Fruit fly (Drosophila melanogaster) whole organism, embryonic: Measurements from ENCODE around the gene CG5828.

Experiments used
- Bgb ChIP-seq: fragments of 200-800 bp; sonication (Bioruptor generic); IDR thresholded peaks from 2 replicates; pipeline ENCODE4 v1.3.6; 2022; ENCODE audit warnings: missing biosample characterization, missing genetic modification characterization; ENCODE audit not compliant: partially characterized antibody
- BtbVII ChIP-seq: fragments of 200-800 bp; sonication (Bioruptor generic); optimal IDR thresholded peaks from 3 replicates; lab custom pipeline; 2017; ENCODE audit warnings: missing biosample characterization, mild to moderate bottlenecking, missing genetic modification characterization
- CG10274 ChIP-seq: fragments of 200-800 bp; sonication (Bioruptor generic); optimal IDR thresholded peaks from 3 replicates; lab custom pipeline; 2017; ENCODE audit warnings: missing biosample characterization, mild to moderate bottlenecking, missing genetic modification characterization
- CG10543 ChIP-seq: fragments of 200-800 bp; sonication (Bioruptor generic); optimal IDR thresholded peaks from 3 replicates; lab custom pipeline; 2017; ENCODE audit warnings: missing biosample characterization, mild to moderate bottlenecking, missing genetic modification characterization, moderate library complexity
- CG10654 ChIP-seq: fragments of 200-800 bp; sonication (Bioruptor generic); optimal IDR thresholded peaks from 2 replicates; lab custom pipeline; 2016; ENCODE audit warnings: missing biosample characterization, missing genetic modification characterization
- CG12219 ChIP-seq: fragments of 200-800 bp; sonication (Bioruptor generic); optimal IDR thresholded peaks from 3 replicates; lab custom pipeline; 2018; ENCODE audit warnings: missing biosample characterization, mild to moderate bottlenecking, missing genetic modification characterization
- CG12236 ChIP-seq: fragments of 200-800 bp; sonication (Bioruptor generic); optimal IDR thresholded peaks from 2 replicates; lab custom pipeline; 2016; ENCODE audit warnings: missing biosample characterization, missing genetic modification characterization
- CG13287 ChIP-seq: fragments of 200-800 bp; sonication (Bioruptor generic); IDR thresholded peaks from 2 replicates; pipeline ENCODE4 v1.3.6; 2022; ENCODE audit warnings: missing biosample characterization, missing genetic modification characterization; ENCODE audit not compliant: partially characterized antibody
- CG13775 ChIP-seq: fragments of 200-800 bp; sonication (Bioruptor generic); optimal IDR thresholded peaks from 3 replicates; lab custom pipeline; 2017; ENCODE audit warnings: missing biosample characterization, mild to moderate bottlenecking, missing genetic modification characterization
- CG14860 ChIP-seq: fragments of 200-800 bp; sonication (Bioruptor generic); IDR thresholded peaks from 3 replicates; pipeline ENCODE4 v1.3.6; 2022; ENCODE audit warnings: missing biosample characterization, missing genetic modification characterization; ENCODE audit not compliant: partially characterized antibody
- CG15073 ChIP-seq: fragments of 200-800 bp; sonication (Bioruptor generic); optimal IDR thresholded peaks from 2 replicates; lab custom pipeline; 2016; ENCODE audit warnings: missing biosample characterization, missing genetic modification characterization
- CG16779 ChIP-seq: fragments of 200-800 bp; sonication (Bioruptor generic); IDR thresholded peaks from 2 replicates; pipeline ENCODE4 v1.3.6; 2022; ENCODE audit warnings: missing biosample characterization, missing genetic modification characterization
- CG16813 ChIP-seq: fragments of 200-800 bp; sonication (Bioruptor generic); IDR thresholded peaks from 3 replicates; pipeline ENCODE4 v1.3.6; 2022; ENCODE audit warnings: missing biosample characterization, missing genetic modification characterization; ENCODE audit not compliant: partially characterized antibody
- CG1832 ChIP-seq: fragments of 200-800 bp; sonication (Bioruptor generic); optimal IDR thresholded peaks from 2 replicates; lab custom pipeline; 2017; ENCODE audit warnings: missing biosample characterization, mild to moderate bottlenecking, missing genetic modification characterization, inconsistent platforms
- CG18619 ChIP-seq: fragments of 200-800 bp; sonication (Bioruptor generic); optimal IDR thresholded peaks from 3 replicates; lab custom pipeline; 2017; ENCODE audit warnings: missing biosample characterization, mild to moderate bottlenecking, missing genetic modification characterization
- CG18764 ChIP-seq: fragments of 200-800 bp; sonication (Bioruptor generic); optimal IDR thresholded peaks from 3 replicates; lab custom pipeline; 2016; ENCODE audit warnings: missing biosample characterization, missing genetic modification characterization
- CG31365 ChIP-seq: fragments of 200-800 bp; sonication (Bioruptor generic); optimal IDR thresholded peaks from 2 replicates; lab custom pipeline; 2018; ENCODE audit warnings: missing biosample characterization, mild to moderate bottlenecking, missing genetic modification characterization
- CG3163 ChIP-seq: fragments of 200-800 bp; sonication (Bioruptor generic); optimal IDR thresholded peaks from 3 replicates; lab custom pipeline; 2016; ENCODE audit warnings: missing biosample characterization, missing genetic modification characterization
- CG6254 ChIP-seq: fragments of 200-800 bp; sonication (Bioruptor generic); optimal IDR thresholded peaks from 3 replicates; lab custom pipeline; 2017; ENCODE audit warnings: mild to moderate bottlenecking, missing biosample characterization, missing genetic modification reagents, missing genetic modification characterization
- CG7372 ChIP-seq: fragments of 200-800 bp; sonication (Bioruptor generic); IDR thresholded peaks from 2 replicates; pipeline ENCODE4 v1.3.6; 2022; ENCODE audit warnings: missing biosample characterization, missing genetic modification characterization
- CG8290 ChIP-seq, 3 experiments: fragments of 200-800 bp; sonication (Bioruptor generic); optimal IDR thresholded peaks; 2 replicates each; lab custom pipeline; 2016 to 2019; ENCODE audit warnings: missing biosample characterization in 3 of 3, missing genetic modification characterization in 3 of 3, mild to moderate bottlenecking in 2 of 3, moderate library complexity in 1 of 3
- CG8388 ChIP-seq: fragments of 200-800 bp; sonication (Bioruptor generic); optimal IDR thresholded peaks from 2 replicates; lab custom pipeline; 2019; ENCODE audit warnings: missing biosample characterization, mild to moderate bottlenecking, missing genetic modification characterization, moderate library complexity
- CG9932 ChIP-seq: fragments of 200-800 bp; sonication (Bioruptor generic); IDR thresholded peaks from 2 replicates; pipeline ENCODE4 v1.3.6; 2022; ENCODE audit warnings: missing biosample characterization, missing genetic modification characterization
- Deaf1 ChIP-seq: fragments of 200-800 bp; optimal IDR thresholded peaks from 3 replicates; lab custom pipeline; 2019; ENCODE audit warnings: missing biosample characterization, mild to moderate bottlenecking, missing genetic modification characterization, moderate library complexity
- Dp ChIP-seq: fragments of 200-800 bp; sonication (Bioruptor generic); optimal IDR thresholded peaks from 2 replicates; lab custom pipeline; 2018; ENCODE audit warnings: missing biosample characterization, mild to moderate bottlenecking, missing genetic modification characterization, moderate library complexity
- HLHmδ ChIP-seq: fragments of 200-800 bp; sonication (Bioruptor generic); optimal IDR thresholded peaks from 2 replicates; lab custom pipeline; 2018; ENCODE audit warnings: missing biosample characterization, mild to moderate bottlenecking, missing genetic modification characterization, moderate library complexity
- Hsf ChIP-seq: fragments of 200-800 bp; sonication (Bioruptor generic); optimal IDR thresholded peaks from 3 replicates; lab custom pipeline; 2016; ENCODE audit warnings: missing biosample characterization, missing genetic modification characterization
- Lpt ChIP-seq: fragments of >200 bp; optimal IDR thresholded peaks from 2 replicates; lab custom pipeline; 2018; ENCODE audit warnings: missing biosample characterization, missing genetic modification characterization
- Myb ChIP-seq: fragments of 200-800 bp; sonication (Bioruptor generic); optimal IDR thresholded peaks from 2 replicates; lab custom pipeline; 2016; ENCODE audit warnings: missing biosample characterization, missing genetic modification characterization
- Neu2 ChIP-seq: fragments of 200-800 bp; sonication (Bioruptor generic); optimal IDR thresholded peaks from 3 replicates; lab custom pipeline; 2016; ENCODE audit warnings: missing biosample characterization, missing genetic modification characterization, borderline replicate concordance
- Sox100B ChIP-seq: fragments of 200-800 bp; sonication (Bioruptor generic); optimal IDR thresholded peaks from 3 replicates; lab custom pipeline; 2018; ENCODE audit warnings: missing biosample characterization, mild to moderate bottlenecking, missing genetic modification characterization
- ato ChIP-seq: fragments of 200-800 bp; sonication (Bioruptor generic); IDR thresholded peaks from 2 replicates; pipeline ENCODE4 v1.3.6; 2022; ENCODE audit warnings: missing biosample characterization, missing genetic modification characterization; ENCODE audit not compliant: partially characterized antibody
- bigmax ChIP-seq: fragments of 200-800 bp; sonication (Bioruptor generic); optimal IDR thresholded peaks from 2 replicates; lab custom pipeline; 2018; ENCODE audit warnings: missing biosample characterization, mild to moderate bottlenecking, missing genetic modification characterization
- bowl ChIP-seq: fragments of 200-800 bp; sonication (Bioruptor generic); IDR thresholded peaks from 2 replicates; pipeline ENCODE4 v1.3.6; 2022; ENCODE audit warnings: missing biosample characterization, missing genetic modification characterization
- ci ChIP-seq: fragments of 200-800 bp; sonication (Bioruptor generic); IDR thresholded peaks from 3 replicates; pipeline ENCODE4 v1.3.6; 2022; ENCODE audit warnings: missing biosample characterization, missing genetic modification characterization
- disco-r ChIP-seq: fragments of 200-800 bp; sonication (Bioruptor generic); optimal IDR thresholded peaks from 2 replicates; lab custom pipeline; 2016; ENCODE audit warnings: missing biosample characterization, missing genetic modification characterization
- dysf ChIP-seq: fragments of 200-800 bp; sonication (Bioruptor generic); IDR thresholded peaks from 3 replicates; pipeline ENCODE4 v1.3.6; 2022; ENCODE audit warnings: missing biosample characterization, missing genetic modification characterization
- exex ChIP-seq: fragments of 200-800 bp; sonication (Bioruptor generic); optimal IDR thresholded peaks from 4 replicates; lab custom pipeline; 2018; ENCODE audit warnings: missing biosample characterization, mild to moderate bottlenecking, missing genetic modification characterization, moderate library complexity
- jing ChIP-seq: fragments of 200-800 bp; sonication (Bioruptor generic); optimal IDR thresholded peaks from 2 replicates; lab custom pipeline; 2018; ENCODE audit warnings: missing biosample characterization, mild to moderate bottlenecking, missing genetic modification characterization
- jumu ChIP-seq: fragments of 200-800 bp; sonication (Bioruptor generic); optimal IDR thresholded peaks from 3 replicates; lab custom pipeline; 2016; ENCODE audit warnings: missing biosample characterization, missing genetic modification characterization
- lbe ChIP-seq: fragments of 200-800 bp; sonication (Bioruptor generic); optimal IDR thresholded peaks from 2 replicates; lab custom pipeline; 2016; ENCODE audit warnings: missing biosample characterization, mild to moderate bottlenecking, missing genetic modification characterization
- nmo ChIP-seq: fragments of 200-800 bp; sonication (Bioruptor generic); optimal IDR thresholded peaks from 2 replicates; lab custom pipeline; 2018; ENCODE audit warnings: missing biosample characterization, mild to moderate bottlenecking, missing genetic modification characterization, moderate library complexity
- phol ChIP-seq: fragments of 200-800 bp; sonication (Bioruptor generic); optimal IDR thresholded peaks from 3 replicates; lab custom pipeline; 2018; ENCODE audit warnings: missing biosample characterization, mild to moderate bottlenecking, missing genetic modification characterization, moderate library complexity
- sens-2 ChIP-seq: fragments of 200-800 bp; sonication (Bioruptor generic); IDR thresholded peaks from 2 replicates; pipeline ENCODE4 v1.3.6; 2022; ENCODE audit warnings: missing biosample characterization, missing genetic modification characterization
- so ChIP-seq: fragments of 200-800 bp; sonication (Bioruptor generic); IDR thresholded peaks from 3 replicates; pipeline ENCODE4 v1.3.6; 2022; ENCODE audit warnings: missing biosample characterization, missing genetic modification characterization
- sob ChIP-seq: fragments of 200-800 bp; sonication (Bioruptor generic); IDR thresholded peaks from 2 replicates; pipeline ENCODE4 v1.3.6; 2022; ENCODE audit warnings: missing biosample characterization, missing genetic modification characterization
- tna ChIP-seq: fragments of 200-800 bp; sonication (Bioruptor generic); IDR thresholded peaks from 2 replicates; pipeline ENCODE4 v1.3.6; 2022; ENCODE audit warnings: missing biosample characterization, missing genetic modification characterization; ENCODE audit not compliant: partially characterized antibody
- ttk ChIP-seq: fragments of 200-800 bp; sonication (Bioruptor generic); IDR thresholded peaks from 2 replicates; pipeline ENCODE4 v2.1.2; 2022; ENCODE audit warnings: missing biosample characterization, missing genetic modification characterization
- vfl ChIP-seq: fragments of 200-800 bp; sonication (Bioruptor generic); optimal IDR thresholded peaks from 2 replicates; lab custom pipeline; 2016; ENCODE audit warnings: missing biosample characterization, missing genetic modification characterization

Gene CG5828

DNA sequence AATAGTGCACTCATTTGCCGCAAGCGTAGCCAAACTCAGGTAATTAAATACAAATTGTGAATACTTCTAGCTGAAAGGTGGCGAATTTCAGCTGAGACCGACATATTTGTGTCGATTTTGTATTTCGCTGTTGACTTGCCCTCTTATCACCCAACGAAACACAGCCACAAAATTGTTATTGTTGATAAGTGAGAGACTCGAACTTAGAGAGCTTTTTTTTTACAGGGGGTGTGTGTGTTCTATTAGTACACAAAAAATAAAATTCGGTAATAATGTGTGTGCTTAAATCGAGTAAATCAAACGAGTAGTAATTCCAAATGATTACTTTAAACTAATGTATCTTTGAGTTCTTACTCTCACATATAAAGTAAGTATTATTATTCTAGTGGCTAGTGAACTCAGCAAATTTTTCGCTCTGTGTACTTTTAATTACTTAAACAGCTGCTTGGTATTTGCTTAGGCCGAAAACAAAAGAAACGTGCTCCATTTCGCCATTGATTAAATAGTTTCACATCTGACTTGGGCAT lies 32.8 kb upstream of the CG5828 start (continued):
- TF ChIP-seq CG18619 (GFP tag; lab: Kevin White, UChicago) = peak; percentile 60
- peak; percentile 59 for TF ChIP-seq CG6254 (GFP tag; lab: Kevin White, UChicago)
- no peak for TF ChIP-seq CG1832
- TF ChIP-seq CG31365 = peak; percentile 15
- peak; percentile 52 for TF ChIP-seq CG12219 (GFP tag; lab: Kevin White, UChicago)
- no peak for TF ChIP-seq CG16813 (GFP tag; lab: Robert Waterston, UW)
- TF ChIP-seq CG10654 (GFP tag; lab: Kevin White, UChicago) = peak; percentile 46
- TF ChIP-seq CG13775 (GFP tag; lab: Kevin White, UChicago) = peak; percentile 35
- TF ChIP-seq Hsf (GFP tag; lab: Kevin White, UChicago) = peak; percentile 31
- no peak for TF ChIP-seq bigmax (GFP tag; lab: Kevin White, UChicago)
- peak; percentile 91 for TF ChIP-seq so (GFP tag; lab: Robert Waterston, UW)
- TF ChIP-seq Bgb (GFP tag; lab: Robert Waterston, UW) = no peak
- peak; percentile 15 for TF ChIP-seq CG10274 (GFP tag; lab: Kevin White, UChicago)
- TF ChIP-seq Neu2 (GFP tag; lab: Kevin White, UChicago) = no peak
- TF ChIP-seq phol (tag; lab: Kevin White, UChicago) = peak; percentile 23
- peak; percentile 74 for TF ChIP-seq ci (GFP tag; lab: Robert Waterston, UW)
- peak; percentile 25 for TF ChIP-seq nmo (GFP tag; lab: Kevin White, UChicago)
- TF ChIP-seq sens-2 (GFP tag; lab: Robert Waterston, UW) = peak; percentile 42; the same call in 1 of the 2 replicates
- TF ChIP-seq CG15073 (GFP tag; lab: Kevin White, UChicago) = no peak
- TF ChIP-seq bowl (GFP tag; lab: Robert Waterston, UW) = peak; percentile 56; the same call in 1 of the 2 replicates
- TF ChIP-seq CG8388 = peak; percentile 52
- no peak for TF ChIP-seq Dp (GFP tag; lab: Kevin White, UChicago)
- TF ChIP-seq CG12236 (GFP tag; lab: Kevin White, UChicago) = peak; percentile 27
- TF ChIP-seq CG10543 = peak; percentile 73
- no peak for TF ChIP-seq HLHmδ (GFP tag; lab: Kevin White, UChicago)
- TF ChIP-seq Sox100B (GFP tag; lab: Kevin White, UChicago) = peak; percentile 63
- TF ChIP-seq ato (GFP tag; lab: Robert Waterston, UW) = no peak
- TF ChIP-seq Myb (GFP tag; lab: Kevin White, UChicago) = peak; percentile 44
- TF ChIP-seq Deaf1 (tag; lab: Kevin White, UChicago) = peak; percentile 13
- TF ChIP-seq ttk (GFP tag; lab: Robert Waterston, UW) = no peak; the same call in 1 of the 2 replicates
- peak; percentile 68 for TF ChIP-seq jumu (GFP tag; lab: Kevin White, UChicago)
- no peak for TF ChIP-seq CG16779
- peak; percentile 31 for TF ChIP-seq jing
- TF ChIP-seq CG9932 (GFP tag; lab: Robert Waterston, UW) = peak; percentile 80
- TF ChIP-seq vfl (GFP tag; lab: Kevin White, UChicago) = no peak
- peak; percentile 79 for TF ChIP-seq dysf (GFP tag; lab: Robert Waterston, UW)
- peak; percentile 75 for TF ChIP-seq sob (GFP tag; lab: Robert Waterston, UW)
- TF ChIP-seq BtbVII = peak; percentile 71
- TF ChIP-seq CG13287 (GFP tag; lab: Robert Waterston, UW) = 0 out of 2 replicates have a peak, but pooled peaks have one; percentile 7
- TF ChIP-seq tna (GFP tag; lab: Robert Waterston, UW) = no peak
- peak; percentile 11 for TF ChIP-seq CG18764 (GFP tag; lab: Kevin White, UChicago)
- TF ChIP-seq CG8290 (GFP tag; optimal IDR thresholded peaks at IDR 0.05; lab: Kevin White, UChicago) = peak; percentile 17
- peak in 1 of 2 experiments; percentile 49 for TF ChIP-seq CG8290 (tag; optimal IDR thresholded peaks at IDR 0.05; lab: Kevin White, UChicago)
- TF ChIP-seq disco-r (GFP tag; lab: Kevin White, UChicago) = peak; percentile 61
- TF ChIP-seq CG14860 = no peak
- no peak for TF ChIP-seq Lpt (GFP tag; lab: Kevin White, UChicago)
- peak; percentile 0 for TF ChIP-seq CG3163 (GFP tag; lab: Kevin White, UChicago)
- TF ChIP-seq exex (tag; lab: Kevin White, UChicago) = peak; percentile 82
- TF ChIP-seq CG7372 (GFP tag; lab: Robert Waterston, UW) = no peak; the same call in 1 of the 2 replicates
- TF ChIP-seq lbe (GFP tag; lab: Kevin White, UChicago) = peak; percentile 84
